Fruit fly (Drosophila melanogaster) whole organism, adult: Measurements from ENCODE around the gene Mical.

Experiments
- CG11617 ChIP-seq: fragments of 200-800 bp; sonication (Bioruptor generic); optimal IDR thresholded peaks from 2 replicates; lab custom pipeline; 2017; ENCODE audit warnings: mild to moderate bottlenecking, missing biosample characterization, missing genetic modification reagents, missing genetic modification characterization
- CG12768 ChIP-seq: fragments of 200-800 bp; sonication (Bioruptor generic); optimal IDR thresholded peaks from 2 replicates; lab custom pipeline; 2017; ENCODE audit warnings: missing biosample characterization, missing genetic modification characterization, mild to moderate bottlenecking, moderate library complexity, missing genetic modification reagents
- CG14711 ChIP-seq: fragments of 200-800 bp; sonication (Bioruptor generic); optimal IDR thresholded peaks from 2 replicates; lab custom pipeline; 2018; ENCODE audit warnings: missing biosample characterization, mild to moderate bottlenecking, missing genetic modification characterization, moderate library complexity
- CG1620 ChIP-seq: fragments of 200-800 bp; sonication (Bioruptor generic); optimal IDR thresholded peaks from 2 replicates; lab custom pipeline; 2016; ENCODE audit warnings: missing biosample characterization, missing genetic modification characterization
- CG33017 ChIP-seq: fragments of 200-800 bp; sonication (Bioruptor generic); optimal IDR thresholded peaks from 2 replicates; lab custom pipeline; 2018; ENCODE audit warnings: missing biosample characterization, mild to moderate bottlenecking, missing genetic modification characterization, moderate library complexity
- CG5204 ChIP-seq: fragments of 200-800 bp; sonication (Bioruptor generic); optimal IDR thresholded peaks from 2 replicates; lab custom pipeline; 2016; ENCODE audit warnings: missing biosample characterization, missing genetic modification characterization
- CG7045 ChIP-seq: fragments of 200-800 bp; sonication (Bioruptor generic); optimal IDR thresholded peaks from 2 replicates; lab custom pipeline; 2017; ENCODE audit warnings: missing biosample characterization, mild to moderate bottlenecking, missing genetic modification characterization
- CG7101 ChIP-seq: fragments of 200-800 bp; sonication (Bioruptor generic); optimal IDR thresholded peaks from 2 replicates; lab custom pipeline; 2018; ENCODE audit warnings: missing biosample characterization, mild to moderate bottlenecking, missing genetic modification characterization, moderate library complexity
- Clk ChIP-seq: fragments of 200-800 bp; sonication (Bioruptor generic); optimal IDR thresholded peaks from 2 replicates; lab custom pipeline; 2017; ENCODE audit warnings: missing biosample characterization, missing genetic modification characterization
- Crg-1 ChIP-seq: fragments of 200-800 bp; sonication (Bioruptor generic); optimal IDR thresholded peaks from 2 replicates; lab custom pipeline; 2016; ENCODE audit warnings: missing biosample characterization, missing genetic modification characterization
- Hr96 ChIP-seq: fragments of 200-800 bp; sonication (Bioruptor generic); optimal IDR thresholded peaks from 2 replicates; lab custom pipeline; 2016; ENCODE audit warnings: missing biosample characterization, missing genetic modification characterization
- Mnt ChIP-seq: fragments of 200-800 bp; sonication (Bioruptor generic); optimal IDR thresholded peaks from 2 replicates; lab custom pipeline; 2016; ENCODE audit warnings: missing biosample characterization, mild to moderate bottlenecking, missing genetic modification characterization
- bab1 ChIP-seq: fragments of 200-800 bp; sonication (Bioruptor generic); optimal IDR thresholded peaks from 3 replicates; lab custom pipeline; 2019; ENCODE audit warnings: missing biosample characterization, mild to moderate bottlenecking, missing genetic modification characterization, moderate library complexity
- cic ChIP-seq: fragments of 200-800 bp; sonication (Bioruptor generic); optimal IDR thresholded peaks from 2 replicates; lab custom pipeline; 2017; ENCODE audit warnings: missing biosample characterization, mild to moderate bottlenecking, missing genetic modification characterization, moderate library complexity
- cnc ChIP-seq, 2 experiments: fragments of >200 bp; optimal IDR thresholded peaks; 2 replicates each; lab custom pipeline; 2017
- kay ChIP-seq: fragments of 200-800 bp; sonication (Bioruptor generic); peaks from one replicate; lab custom pipeline; 2016; ENCODE audit warnings: missing biosample characterization, missing genetic modification characterization, borderline replicate concordance
- ovo ChIP-seq: fragments of 200-800 bp; sonication (Bioruptor generic); optimal IDR thresholded peaks from 2 replicates; lab custom pipeline; 2016; ENCODE audit warnings: missing biosample characterization, missing genetic modification characterization
- pad ChIP-seq: fragments of 200-800 bp; sonication (Bioruptor generic); optimal IDR thresholded peaks from 3 replicates; lab custom pipeline; 2017; ENCODE audit warnings: missing biosample characterization, missing genetic modification characterization, mild to moderate bottlenecking, moderate library complexity, missing genetic modification reagents
- tj ChIP-seq: fragments of 200-800 bp; sonication (Bioruptor generic); optimal IDR thresholded peaks from 3 replicates; lab custom pipeline; 2017; ENCODE audit warnings: missing biosample characterization, mild to moderate bottlenecking, missing genetic modification characterization, moderate library complexity
- toe ChIP-seq: fragments of 200-800 bp; sonication (Bioruptor generic); optimal IDR thresholded peaks from 2 replicates; lab custom pipeline; 2016; ENCODE audit warnings: missing biosample characterization, missing genetic modification characterization

Gene Mical

dm6 chr3R:10048035-10048774 lies 5.5 kb upstream of the Mical start:
- TF ChIP-seq pad (GFP tag; lab: Kevin White, UChicago) (peak; percentile 5), CG14711 (tag; lab: Kevin White, UChicago) (no peak), CG5204 (no peak), CG7045 (no peak), cnc (optimal IDR thresholded peaks at IDR 0.05; lab: Kevin White, UChicago) (no peak), ovo (no peak), Crg-1 (no peak), bab1 (GFP tag; lab: Kevin White, UChicago) (peak; percentile 10), cic (GFP tag; lab: Kevin White, UChicago) (no peak), Clk (GFP tag; lab: Kevin White, UChicago) (no peak), CG7101 (tag; lab: Kevin White, UChicago) (peak; percentile 38), Hr96 (no peak), Mnt (GFP tag; lab: Kevin White, UChicago) (peak; percentile 4), CG11617 (GFP tag; lab: Kevin White, UChicago) (peak; percentile 56), tj (GFP tag; lab: Kevin White, UChicago) (no peak), kay (GFP tag; lab: Kevin White, UChicago) (no peak), CG1620 (GFP tag; lab: Kevin White, UChicago) (no peak), toe (GFP tag; lab: Kevin White, UChicago) (no peak), CG12768 (GFP tag; lab: Kevin White, UChicago) (peak; percentile 9)

DNA sequence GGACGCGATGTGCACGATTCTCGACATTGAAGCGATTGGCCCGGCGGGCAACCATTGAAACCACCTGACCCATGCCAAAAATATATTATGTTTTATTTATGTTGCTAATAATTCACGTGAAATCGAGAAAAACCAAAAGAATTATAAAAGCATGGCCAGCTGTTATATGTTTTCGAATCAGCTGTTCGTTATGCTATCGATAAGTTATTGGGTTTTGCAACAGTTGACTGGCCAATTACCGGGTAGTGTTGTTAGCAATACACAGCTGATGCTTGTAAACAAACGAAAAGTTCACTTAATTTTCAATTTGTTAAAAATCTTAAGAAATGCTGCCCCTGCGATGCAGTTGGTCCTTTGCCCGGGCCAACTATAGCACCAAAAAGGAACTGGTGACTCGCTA lies 2.6 kb upstream of the Mical start, which contains the start of the genes CG11722 and mtTFB2:
TSS of gene CG11722 (minus strand) at position 200 of the 400 bp plus-strand sequence.
TSS of gene mtTFB2 (plus strand) at position 232 of the 400 bp plus-strand sequence.
- TF ChIP-seq bab1 (GFP tag; lab: Kevin White, UChicago) (peak; percentile 68), ovo (no peak), kay (GFP tag; lab: Kevin White, UChicago) (no peak), Clk (GFP tag; lab: Kevin White, UChicago) (no peak), CG7101 (tag; lab: Kevin White, UChicago) (peak; percentile 29), CG12768 (GFP tag; lab: Kevin White, UChicago) (peak; percentile 39), CG1620 (GFP tag; lab: Kevin White, UChicago) (no peak), pad (GFP tag; lab: Kevin White, UChicago) (peak; percentile 21), Mnt (GFP tag; lab: Kevin White, UChicago) (peak; percentile 2), cnc (optimal IDR thresholded peaks at IDR 0.05; lab: Kevin White, UChicago) (no peak), tj (GFP tag; lab: Kevin White, UChicago) (no peak), CG33017 (tag; lab: Kevin White, UChicago) (peak; percentile 34), CG11617 (GFP tag; lab: Kevin White, UChicago) (peak; percentile 36), cic (GFP tag; lab: Kevin White, UChicago) (peak; percentile 9), Hr96 (no peak), toe (GFP tag; lab: Kevin White, UChicago) (no peak), CG7045 (no peak), CG14711 (tag; lab: Kevin White, UChicago) (peak; percentile 9), CG5204 (no peak), Crg-1 (no peak)

DNA sequence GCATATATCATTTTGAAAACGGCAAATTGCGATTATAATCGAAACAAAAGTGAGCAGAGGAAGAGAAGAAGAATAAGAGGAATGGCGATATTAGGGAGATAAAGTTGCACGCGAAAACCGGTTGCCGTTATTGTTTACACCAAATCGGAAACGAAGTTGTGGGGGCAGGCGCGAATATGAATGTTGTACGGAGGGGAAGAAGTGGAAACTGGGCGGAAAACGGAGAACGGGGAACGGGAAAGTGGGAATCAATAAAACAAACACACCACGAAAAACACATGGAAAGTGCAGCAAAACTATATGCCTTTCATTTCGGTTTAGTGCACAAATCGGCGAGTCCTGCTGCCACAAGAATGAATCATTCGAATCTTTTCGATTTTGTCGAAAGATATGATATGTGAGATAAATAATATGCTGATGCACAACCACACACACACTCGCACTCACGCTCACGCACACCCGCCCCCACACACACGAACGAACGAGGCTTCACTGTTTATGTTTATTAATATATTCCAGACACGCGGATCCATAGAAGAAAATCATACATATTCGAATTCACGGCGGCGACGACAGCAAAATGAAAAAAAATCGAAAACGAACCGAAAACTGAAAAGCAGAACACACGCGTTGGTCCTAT lies 551 bp downstream of the Mical start:
- no peak for TF ChIP-seq pad (GFP tag; lab: Kevin White, UChicago)
- TF ChIP-seq ovo, result no peak
- no peak for TF ChIP-seq CG1620 (GFP tag; lab: Kevin White, UChicago)
- no peak for TF ChIP-seq Hr96
- TF ChIP-seq CG5204, result no peak
- no peak for TF ChIP-seq Clk (GFP tag; lab: Kevin White, UChicago)
- no peak for TF ChIP-seq CG11617 (GFP tag; lab: Kevin White, UChicago)
- no peak for TF ChIP-seq kay (GFP tag; lab: Kevin White, UChicago)
- no peak for TF ChIP-seq CG33017 (tag; lab: Kevin White, UChicago)
- no peak for TF ChIP-seq CG14711 (tag; lab: Kevin White, UChicago)
- no peak for TF ChIP-seq cic (GFP tag; lab: Kevin White, UChicago)
- TF ChIP-seq Crg-1, result no peak
- TF ChIP-seq CG7045, result no peak
- no peak for TF ChIP-seq cnc (optimal IDR thresholded peaks at IDR 0.05; lab: Kevin White, UChicago)
- TF ChIP-seq tj (GFP tag; lab: Kevin White, UChicago), result no peak
- TF ChIP-seq Mnt (GFP tag; lab: Kevin White, UChicago), result no peak
- TF ChIP-seq toe (GFP tag; lab: Kevin White, UChicago), result no peak
- no peak for TF ChIP-seq CG12768 (GFP tag; lab: Kevin White, UChicago)
- no peak for TF ChIP-seq CG7101 (tag; lab: Kevin White, UChicago)
- TF ChIP-seq bab1 (GFP tag; lab: Kevin White, UChicago), result no peak

dm6 chr3R:10040505-10040904 lies 2.2 kb downstream of the Mical start:
- no peak for TF ChIP-seq CG14711 (tag; lab: Kevin White, UChicago)
- no peak for TF ChIP-seq toe (GFP tag; lab: Kevin White, UChicago)
- no peak for TF ChIP-seq CG33017 (tag; lab: Kevin White, UChicago)
- no peak for TF ChIP-seq Crg-1
- no peak for TF ChIP-seq CG1620 (GFP tag; lab: Kevin White, UChicago)
- no peak for TF ChIP-seq pad (GFP tag; lab: Kevin White, UChicago)
- no peak for TF ChIP-seq kay (GFP tag; lab: Kevin White, UChicago)
- TF ChIP-seq CG5204, result no peak
- TF ChIP-seq tj (GFP tag; lab: Kevin White, UChicago), result peak; percentile 32

DNA sequence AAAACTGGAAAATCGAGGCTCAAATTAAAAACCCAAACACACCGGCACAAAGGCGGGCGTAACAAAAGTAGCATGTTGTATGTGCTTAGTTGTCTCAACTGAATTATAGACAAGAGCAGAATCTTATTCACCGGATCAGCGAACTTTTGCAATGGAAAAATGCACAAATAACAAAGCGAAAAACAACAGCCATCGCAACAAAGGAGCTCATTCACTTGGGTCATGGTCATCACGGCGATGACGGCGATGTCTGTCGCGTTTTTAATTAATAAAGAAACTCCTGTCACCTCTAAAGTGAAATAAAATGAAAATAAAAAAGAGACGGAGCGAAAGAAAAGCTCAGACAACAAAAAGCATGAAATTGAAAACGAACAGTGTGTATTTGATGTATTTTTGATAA lies 3.5 kb downstream of the Mical start:
- TF ChIP-seq Hr96 (no peak), CG33017 (tag; lab: Kevin White, UChicago) (no peak), CG1620 (GFP tag; lab: Kevin White, UChicago) (no peak), CG7045 (no peak), CG12768 (GFP tag; lab: Kevin White, UChicago) (no peak), tj (GFP tag; lab: Kevin White, UChicago) (no peak)
